Worm (Caenorhabditis elegans): ENCODE measurements around the gene C35A5.11.

The C35A5.11 gene

DNA sequence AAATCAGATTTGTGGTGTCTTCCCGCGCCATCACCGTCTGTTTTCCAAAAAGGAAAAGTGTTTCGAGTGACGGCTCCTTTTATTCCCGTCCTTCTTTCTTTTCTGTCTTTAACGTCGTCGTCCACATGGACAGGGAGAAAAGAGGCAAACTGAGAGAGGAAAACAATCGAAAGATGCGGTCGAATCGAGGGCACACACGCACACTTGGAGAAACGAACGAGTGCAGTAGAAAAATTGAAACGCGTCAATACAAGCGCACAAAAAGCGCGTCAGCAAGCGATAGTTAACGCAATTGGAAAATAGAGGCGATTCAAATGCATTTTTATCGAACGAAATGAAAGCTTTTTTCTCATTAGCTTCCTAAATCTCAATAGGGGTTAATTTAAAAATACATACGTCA is 33.9 kb upstream of the C35A5.11 start:
- TF ChIP-seq pha-4 (tag; optimal IDR thresholded peaks at IDR 0.05) (peak; percentile 72), snpc-4 (tag; optimal IDR thresholded peaks at IDR 0.05) (no peak), drap-1 (GFP tag; optimal IDR thresholded peaks at IDR 0.05) (peak; percentile 36), ces-1 (GFP tag; optimal IDR thresholded peaks at IDR 0.05) (peak; percentile 93), tbx-8 (GFP tag; optimal IDR thresholded peaks at IDR 0.05) (no peak), ceh-39 (tag; optimal IDR thresholded peaks at IDR 0.05) (peak; percentile 30), mab-5 (tag; optimal IDR thresholded peaks at IDR 0.05) (no peak), lsy-2 (tag; optimal IDR thresholded peaks at IDR 0.05) (peak; percentile 78), unc-39 (tag; optimal IDR thresholded peaks at IDR 0.05) (no peak), nhr-237 (tag; optimal IDR thresholded peaks at IDR 0.05) (peak; percentile 42), flh-1 (GFP tag; optimal IDR thresholded peaks at IDR 0.05) (no peak), sem-2 (GFP tag; optimal IDR thresholded peaks at IDR 0.05) (no peak), ceh-83 (GFP tag; optimal IDR thresholded peaks at IDR 0.05) (no peak), lin-13 (tag; optimal IDR thresholded peaks at IDR 0.05) (peak; percentile 67), unc-120 (tag; optimal IDR thresholded peaks at IDR 0.05; ENCODE audit: poor library complexity, severe bottlenecking) (peak; percentile 28), ham-2 (GFP tag; optimal IDR thresholded peaks at IDR 0.05) (peak; percentile 34), M03D4.4 (tag; optimal IDR thresholded peaks at IDR 0.05) (peak; percentile 17), hlh-1 (tag; optimal IDR thresholded peaks at IDR 0.05) (peak; percentile 58), unc-62 (GFP tag; optimal IDR thresholded peaks at IDR 0.05) (peak; percentile 6), sptf-1 (tag; optimal IDR thresholded peaks at IDR 0.05) (peak; percentile 45), bed-3 (GFP tag; optimal IDR thresholded peaks at IDR 0.05) (no peak), ztf-11 (tag; optimal IDR thresholded peaks at IDR 0.05) (no peak), mep-1 (tag; optimal IDR thresholded peaks at IDR 0.05) (peak; percentile 82), nhr-2 (tag; optimal IDR thresholded peaks at IDR 0.05) (no peak), elt-3 (tag; optimal IDR thresholded peaks at IDR 0.05) (no peak), zip-8 (tag; optimal IDR thresholded peaks at IDR 0.05) (no peak), blmp-1 (tag; optimal IDR thresholded peaks at IDR 0.05) (no peak), mls-2 (tag; optimal IDR thresholded peaks at IDR 0.05) (no peak), cnd-1 (tag; optimal IDR thresholded peaks at IDR 0.05) (no peak)

DNA sequence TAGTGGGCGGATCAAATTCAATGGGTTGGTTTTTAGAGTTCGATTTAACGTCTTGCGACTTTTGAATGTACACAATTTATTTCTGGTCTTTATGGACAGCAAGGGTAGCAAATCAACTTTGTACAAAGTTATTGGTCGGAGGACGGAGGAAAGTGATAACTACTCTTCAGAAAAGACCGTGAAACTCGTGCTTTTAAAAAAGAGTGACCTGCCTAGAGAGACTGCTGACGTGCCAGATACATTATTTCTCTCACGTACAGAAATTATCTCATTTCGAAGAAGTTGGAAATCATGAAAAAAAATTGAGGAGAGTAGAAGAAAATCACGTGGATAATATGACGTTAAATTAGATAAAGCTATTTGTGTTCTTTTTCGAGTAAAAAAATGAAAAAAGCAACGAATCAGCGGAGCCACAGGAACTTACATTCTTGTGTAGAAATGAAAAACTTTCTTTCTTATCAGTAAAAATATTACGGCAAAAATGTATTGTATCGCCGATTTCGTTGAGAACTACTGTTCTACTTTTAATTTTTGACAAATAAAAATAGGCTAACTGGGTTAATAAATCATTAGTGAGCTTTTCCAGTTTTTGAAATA is 33.3 kb upstream of the C35A5.11 start, which contains the start of gene ppm-1.A:
ppm-1.A (minus strand) TSS at position 294 of the 597 bp plus-strand sequence.
- TF ChIP-seq M03D4.4 (tag; optimal IDR thresholded peaks at IDR 0.05) (no peak), pha-4 (tag; optimal IDR thresholded peaks at IDR 0.05) (no peak), ceh-43 (GFP tag; optimal IDR thresholded peaks at IDR 0.05) (no peak), unc-62 (GFP tag; optimal IDR thresholded peaks at IDR 0.05) (no peak), cnd-1 (tag; optimal IDR thresholded peaks at IDR 0.05) (no peak), mls-2 (tag; optimal IDR thresholded peaks at IDR 0.05) (no peak), drap-1 (GFP tag; optimal IDR thresholded peaks at IDR 0.05) (no peak), lin-32 (GFP tag; optimal IDR thresholded peaks at IDR 0.05) (no peak), unc-120 (tag; optimal IDR thresholded peaks at IDR 0.05; ENCODE audit: poor library complexity, severe bottlenecking) (no peak), tbx-8 (GFP tag; optimal IDR thresholded peaks at IDR 0.05) (no peak), lsy-2 (tag; optimal IDR thresholded peaks at IDR 0.05) (no peak), hlh-1 (tag; optimal IDR thresholded peaks at IDR 0.05) (no peak), nhr-12 (tag; optimal IDR thresholded peaks at IDR 0.05) (no peak), sptf-1 (tag; optimal IDR thresholded peaks at IDR 0.05) (no peak), mab-5 (tag; optimal IDR thresholded peaks at IDR 0.05) (no peak), elt-1 (tag; optimal IDR thresholded peaks at IDR 0.05; ENCODE audit: borderline replicate concordance, insufficient read depth) (no peak)

DNA sequence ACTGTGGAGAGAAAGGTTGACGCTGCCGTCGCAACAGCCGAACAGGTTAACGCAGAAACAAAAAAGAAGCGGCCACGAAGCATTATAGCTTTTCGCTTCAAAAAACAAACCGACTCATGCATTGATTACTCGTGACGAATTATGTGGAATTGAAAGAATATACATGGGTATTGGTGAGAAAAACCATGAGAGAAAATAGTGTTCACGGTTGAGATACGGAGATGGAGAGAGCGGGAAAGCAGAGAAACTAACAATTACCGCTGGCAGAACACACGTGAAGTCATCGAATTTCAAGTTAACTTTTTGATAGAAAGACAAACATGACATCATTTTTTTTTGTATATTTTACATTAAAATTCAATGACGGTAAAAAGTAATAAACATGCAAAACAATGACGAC is 32.4 kb upstream of the C35A5.11 start:
- peak; percentile 6 for TF ChIP-seq sptf-1 (tag; optimal IDR thresholded peaks at IDR 0.05)
- TF ChIP-seq ceh-43 (GFP tag; optimal IDR thresholded peaks at IDR 0.05) = no peak
- no peak for TF ChIP-seq elt-1 (tag; optimal IDR thresholded peaks at IDR 0.05; ENCODE audit: borderline replicate concordance, insufficient read depth)
- no peak for TF ChIP-seq unc-39 (tag; optimal IDR thresholded peaks at IDR 0.05)
- TF ChIP-seq nhr-12 (tag; optimal IDR thresholded peaks at IDR 0.05) = no peak
- TF ChIP-seq ceh-39 (tag; optimal IDR thresholded peaks at IDR 0.05) = no peak
- no peak for TF ChIP-seq nhr-237 (tag; optimal IDR thresholded peaks at IDR 0.05)

DNA sequence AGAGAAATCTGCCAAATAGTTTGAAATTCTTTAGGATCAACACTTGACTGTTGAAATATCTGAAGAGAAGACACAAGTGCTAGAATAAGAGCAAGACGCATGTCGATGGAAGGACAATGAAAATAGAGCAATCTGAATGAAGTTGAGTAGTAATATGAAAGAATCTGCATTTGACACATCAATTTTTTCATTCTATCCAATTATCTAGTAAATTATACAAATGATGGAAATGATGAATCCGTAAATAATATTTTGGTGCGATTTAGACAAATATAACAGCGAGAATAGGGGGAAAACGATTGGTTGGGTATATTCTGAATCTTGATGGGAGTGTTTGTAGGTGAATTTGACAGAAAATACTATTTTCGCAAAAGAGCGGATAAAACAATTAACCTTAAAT is 29.8 kb upstream of the C35A5.11 start, which contains the start of gene txt-10:
txt-10 (minus strand) TSS at position 101 of the 400 bp plus-strand sequence.
- TF ChIP-seq unc-62 (GFP tag; optimal IDR thresholded peaks at IDR 0.05) = no peak
- no peak for TF ChIP-seq M03D4.4 (tag; optimal IDR thresholded peaks at IDR 0.05)
- TF ChIP-seq snpc-4 (tag; optimal IDR thresholded peaks at IDR 0.05) = no peak
- TF ChIP-seq blmp-1 (tag; optimal IDR thresholded peaks at IDR 0.05) = no peak
- TF ChIP-seq lin-13 (tag; optimal IDR thresholded peaks at IDR 0.05) = no peak

Measured in whole organism, mixed stage, embryonic.